Worm (Caenorhabditis elegans): ENCODE data around the gene gst-17.

DNA sequence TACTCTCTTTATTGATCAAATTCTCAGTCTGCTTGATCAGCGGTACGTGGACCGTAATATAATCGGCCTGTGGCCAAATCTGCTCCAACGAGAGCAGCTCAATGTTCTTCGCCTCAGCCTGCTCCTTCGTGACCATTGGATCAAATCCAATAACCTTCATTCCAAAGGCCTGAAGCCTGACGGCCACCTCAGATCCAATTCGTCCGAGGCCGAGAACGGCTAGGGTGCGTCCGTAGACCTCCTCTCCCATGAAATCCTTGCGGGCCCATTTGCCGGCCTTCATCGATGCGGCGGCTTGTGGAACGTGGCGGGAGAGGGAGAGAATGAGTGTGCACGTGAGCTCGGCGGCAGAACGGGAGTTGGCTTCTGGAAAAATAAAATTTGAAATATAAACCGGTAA lies 6.9 kb upstream of the gst-17 start:
- TF ChIP-seq cog-1 (tag; optimal IDR thresholded peaks at IDR 0.05) (no peak), T22C8.4 (GFP tag; IDR thresholded peaks at IDR 0.05) (no peak), ref-1 (GFP tag; conservative IDR thresholded peaks at IDR 0.05) (no peak)

Measured in whole organism, midembryonic.